Fruit fly (Drosophila melanogaster) whole organism, wandering third instar larva: ENCODE measurements around the gene CG15255.
"Not testable (repeated sequence)": the region's sequence is repeated elsewhere in the genome, so short reads cannot be mapped to it uniquely, and the experiment has no call there.

Experiments
- Abd-B ChIP-seq: fragments of >200 bp; optimal IDR thresholded peaks from 2 replicates; lab custom pipeline; 2017; ENCODE audit warnings: missing biosample characterization, missing genetic modification characterization
- CG32264 ChIP-seq: fragments of 200-800 bp; sonication (Bioruptor generic); optimal IDR thresholded peaks from 2 replicates; lab custom pipeline; 2016; ENCODE audit warnings: missing biosample characterization, missing genetic modification characterization
- CG9705 ChIP-seq: fragments of 200-800 bp; sonication (Bioruptor generic); optimal IDR thresholded peaks from 2 replicates; lab custom pipeline; 2018; ENCODE audit warnings: missing biosample characterization, mild to moderate bottlenecking, missing genetic modification characterization
- CrebA ChIP-seq: fragments of 200-800 bp; sonication (Bioruptor generic); optimal IDR thresholded peaks from 2 replicates; lab custom pipeline; 2016; ENCODE audit warnings: missing biosample characterization, mild to moderate bottlenecking, missing genetic modification characterization, borderline replicate concordance
- Dfd ChIP-seq: fragments of >200 bp; optimal IDR thresholded peaks from 2 replicates; lab custom pipeline; 2017; ENCODE audit warnings: missing biosample characterization, missing genetic modification characterization
- Dif ChIP-seq: fragments of 200-275, 200-300 bp; sonication (Bioruptor generic); optimal IDR thresholded peaks from 2 replicates; lab custom pipeline; 2018; ENCODE audit warnings: missing biosample characterization, missing genetic modification characterization; ENCODE audit not compliant: partially characterized antibody
- GATAd ChIP-seq: sonication (Bioruptor generic); optimal IDR thresholded peaks from 2 replicates; lab custom pipeline; 2016; ENCODE audit warnings: missing biosample characterization, missing genetic modification characterization
- Hnf4 ChIP-seq: fragments of 200-800 bp; sonication (Bioruptor generic); optimal IDR thresholded peaks from 2 replicates; lab custom pipeline; 2016; ENCODE audit warnings: missing biosample characterization, mild to moderate bottlenecking, missing genetic modification characterization
- Hr83 ChIP-seq: fragments of 200-300 bp; sonication (Bioruptor generic); optimal IDR thresholded peaks from 2 replicates; lab custom pipeline; 2016; ENCODE audit warnings: missing biosample characterization, mild to moderate bottlenecking, missing genetic modification characterization, moderate library complexity; ENCODE audit not compliant: poor library complexity, severe bottlenecking
- Jra ChIP-seq: sonication (Bioruptor generic); optimal IDR thresholded peaks from 2 replicates; lab custom pipeline; 2016; ENCODE audit warnings: missing biosample characterization, missing genetic modification characterization
- Mio ChIP-seq: sonication (Bioruptor generic); optimal IDR thresholded peaks from 2 replicates; lab custom pipeline; 2016; ENCODE audit warnings: missing biosample characterization, missing genetic modification characterization
- Myc ChIP-seq: fragments of >200 bp; optimal IDR thresholded peaks from 2 replicates; lab custom pipeline; 2017
- N ChIP-seq: fragments of >200 bp; optimal IDR thresholded peaks from 2 replicates; lab custom pipeline; 2018; ENCODE audit warnings: missing biosample characterization, missing external identifiers, missing genetic modification characterization
- OdsH ChIP-seq: fragments of 200-800 bp; sonication (Bioruptor generic); optimal IDR thresholded peaks from 2 replicates; lab custom pipeline; 2016; ENCODE audit warnings: missing biosample characterization, mild to moderate bottlenecking, missing genetic modification characterization
- Rel ChIP-seq, 2 experiments: fragments of 200-800 bp; sonication (Bioruptor generic) in 1 of 2; optimal IDR thresholded peaks; 2 replicates in 1 of 2; 3 replicates in 1 of 2; lab custom pipeline; 2016 to 2019; ENCODE audit warnings: mild to moderate bottlenecking in 2 of 2, missing biosample characterization in 2 of 2, missing genetic modification characterization in 2 of 2, moderate library complexity in 1 of 2
- Sp1 ChIP-seq: fragments of 200-800 bp; sonication (Bioruptor generic); optimal IDR thresholded peaks from 3 replicates; lab custom pipeline; 2019; ENCODE audit warnings: missing biosample characterization, mild to moderate bottlenecking, missing genetic modification characterization, moderate library complexity
- Vsx2 ChIP-seq: fragments of 200-300, 225-300 bp; sonication (Bioruptor generic); optimal IDR thresholded peaks from 2 replicates; lab custom pipeline; 2018; ENCODE audit warnings: missing biosample characterization, missing genetic modification characterization; ENCODE audit not compliant: partially characterized antibody
- br ChIP-seq: fragments of 200-800 bp; sonication (Bioruptor generic); optimal IDR thresholded peaks from 2 replicates; lab custom pipeline; 2016; ENCODE audit warnings: missing biosample characterization, missing genetic modification characterization
- brk ChIP-seq: fragments of 200-800 bp; sonication (Bioruptor generic); optimal IDR thresholded peaks from 2 replicates; lab custom pipeline; 2016; ENCODE audit warnings: missing biosample characterization, mild to moderate bottlenecking, missing genetic modification characterization
- dl ChIP-seq, 2 experiments: fragments of 175-275, 200-275 bp in 1 of 2; fragments of 200-275 bp in 1 of 2; sonication (Bioruptor generic); optimal IDR thresholded peaks; lab custom pipeline; 2018; ENCODE audit warnings: mild to moderate bottlenecking in 2 of 2, missing biosample characterization in 2 of 2, missing genetic modification characterization in 2 of 2, moderate library complexity in 2 of 2; ENCODE audit not compliant: partially characterized antibody in 2 of 2, insufficient read depth in 1 of 2
- dmrt93B ChIP-seq: fragments of 200-800 bp; sonication (Bioruptor generic); optimal IDR thresholded peaks from 2 replicates; lab custom pipeline; 2018; ENCODE audit warnings: missing biosample characterization, mild to moderate bottlenecking, missing genetic modification characterization
- ey ChIP-seq: fragments of 200-800 bp; sonication (Bioruptor generic); optimal IDR thresholded peaks from 2 replicates; lab custom pipeline; 2016; ENCODE audit warnings: missing biosample characterization, missing genetic modification characterization
- foxo ChIP-seq, 2 experiments: fragments of 200-800 bp; sonication (Bioruptor generic); optimal IDR thresholded peaks; 2 replicates in 1 of 2; 3 replicates in 1 of 2; lab custom pipeline; 2016 to 2017; ENCODE audit warnings: missing biosample characterization in 2 of 2, missing genetic modification characterization in 2 of 2
- h ChIP-seq: fragments of 200-800 bp; sonication (Bioruptor generic); optimal IDR thresholded peaks from 3 replicates; lab custom pipeline; 2016; ENCODE audit warnings: missing biosample characterization, mild to moderate bottlenecking, missing genetic modification characterization
- jim ChIP-seq: fragments of 175-275, 200-325 bp; sonication (Bioruptor generic); optimal IDR thresholded peaks from 2 replicates; lab custom pipeline; 2016; ENCODE audit warnings: missing biosample characterization, mild to moderate bottlenecking, missing genetic modification characterization
- lola ChIP-seq: fragments of >200 bp; optimal IDR thresholded peaks from 2 replicates; lab custom pipeline; 2017; ENCODE audit warnings: missing biosample characterization, missing genetic modification characterization
- pan ChIP-seq: fragments of >200 bp; optimal IDR thresholded peaks from 2 replicates; lab custom pipeline; 2017
- psq ChIP-seq: fragments of 200-800 bp; sonication (Bioruptor generic); optimal IDR thresholded peaks from 3 replicates; lab custom pipeline; 2017; ENCODE audit warnings: missing biosample characterization, mild to moderate bottlenecking, missing genetic modification characterization, moderate library complexity
- rgr ChIP-seq: fragments of 200-800 bp; sonication (Bioruptor generic); optimal IDR thresholded peaks from 3 replicates; lab custom pipeline; 2016; ENCODE audit warnings: missing biosample characterization, mild to moderate bottlenecking, missing genetic modification characterization
- sage ChIP-seq: fragments of 200-800 bp; sonication (Bioruptor generic); optimal IDR thresholded peaks from 2 replicates; lab custom pipeline; 2016; ENCODE audit warnings: missing biosample characterization, mild to moderate bottlenecking, missing genetic modification characterization
- sv ChIP-seq: fragments of 200-800 bp; sonication (Bioruptor generic); optimal IDR thresholded peaks from 3 replicates; lab custom pipeline; 2016; ENCODE audit warnings: missing biosample characterization, missing genetic modification characterization
- usp ChIP-seq: fragments of >200 bp; optimal IDR thresholded peaks from 2 replicates; lab custom pipeline; 2017; ENCODE audit warnings: missing biosample characterization, missing genetic modification characterization
- woc ChIP-seq: sonication (Bioruptor generic); optimal IDR thresholded peaks from 2 replicates; lab custom pipeline; 2016; ENCODE audit warnings: missing biosample characterization, mild to moderate bottlenecking, missing genetic modification characterization

Gene CG15255

dm6 chr2L:15611669-15612308 is at the start of gene CG15255:
Gene CG15255 (minus strand): TSS chr2L:15611719.
- no peak for TF ChIP-seq Jra (GFP tag; lab: Kevin White, UChicago)
- no peak for TF ChIP-seq pan (lab: Kevin White, UChicago)
- TF ChIP-seq Dif (GFP tag; lab: Kevin White, UChicago) = no peak
- TF ChIP-seq rgr (GFP tag; lab: Kevin White, UChicago) = no peak
- TF ChIP-seq sage (GFP tag; lab: Kevin White, UChicago) = no peak
- TF ChIP-seq CG32264 (GFP tag; lab: Kevin White, UChicago) = no peak
- no peak for TF ChIP-seq Rel (GFP tag; optimal IDR thresholded peaks at IDR 0.05; lab: Kevin White, UChicago)
- peak; percentile 93 for TF ChIP-seq Rel (tag; optimal IDR thresholded peaks at IDR 0.05; lab: Kevin White, UChicago)
- no peak for TF ChIP-seq CrebA
- TF ChIP-seq N (GFP tag; lab: Kevin White, UChicago) = no peak
- TF ChIP-seq h (GFP tag; lab: Kevin White, UChicago) = peak; percentile 35
- TF ChIP-seq psq = no peak
- TF ChIP-seq lola (GFP tag; lab: Kevin White, UChicago) = no peak

DNA sequence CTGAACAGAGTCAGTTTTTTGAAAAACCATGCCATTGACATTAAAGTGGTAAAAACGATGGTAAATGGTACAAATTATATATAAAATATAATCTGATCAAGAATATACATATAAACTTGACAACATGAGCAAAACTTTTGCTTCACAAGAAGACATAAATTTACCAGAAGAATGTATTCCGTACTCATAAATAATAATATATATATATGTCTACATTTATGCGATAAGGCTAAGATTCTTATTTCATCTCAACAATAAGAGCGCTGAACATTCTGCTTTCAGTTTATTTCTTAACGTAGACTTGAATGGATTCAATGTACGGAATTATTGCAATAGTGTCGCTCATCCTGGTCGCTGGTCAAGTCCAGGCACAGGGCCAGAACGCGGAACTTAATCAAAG is 49.2 kb upstream of the CG15255 start, which contains the start of gene CG18477:
Gene CG18477, plus strand, starts transcription at position 301 of the 400 bp plus-strand sequence.
- TF ChIP-seq Abd-B; foxo (GFP tag; optimal IDR thresholded peaks at IDR 0.05; lab: Kevin White, UChicago); CrebA: not testable (repeated sequence)

DNA sequence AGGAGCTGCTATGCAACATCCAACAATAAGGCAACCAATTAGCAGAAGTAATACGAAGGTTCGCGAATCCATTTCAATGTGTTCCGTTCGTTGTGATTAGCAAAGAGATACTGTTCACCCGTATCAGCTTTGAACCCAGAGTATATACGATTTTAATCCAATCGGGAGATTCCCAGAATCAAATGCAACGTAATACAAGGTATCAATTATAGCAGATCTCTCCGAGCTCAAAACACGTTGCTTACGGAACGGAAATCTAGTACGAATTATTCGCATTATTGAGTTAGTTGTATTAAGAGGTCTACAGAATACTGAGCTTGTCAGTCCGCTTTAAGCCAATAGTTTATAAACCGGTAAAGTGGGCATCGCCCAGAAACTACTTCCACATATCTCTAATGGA is 47.9 kb upstream of the CG15255 start, which contains the start of gene CG44141:
Gene CG44141, minus strand, starts transcription at position 101 of the 400 bp plus-strand sequence.
- TF ChIP-seq jim, CG32264, dmrt93B (GFP tag; lab: Kevin White, UChicago): not testable (repeated sequence)

DNA sequence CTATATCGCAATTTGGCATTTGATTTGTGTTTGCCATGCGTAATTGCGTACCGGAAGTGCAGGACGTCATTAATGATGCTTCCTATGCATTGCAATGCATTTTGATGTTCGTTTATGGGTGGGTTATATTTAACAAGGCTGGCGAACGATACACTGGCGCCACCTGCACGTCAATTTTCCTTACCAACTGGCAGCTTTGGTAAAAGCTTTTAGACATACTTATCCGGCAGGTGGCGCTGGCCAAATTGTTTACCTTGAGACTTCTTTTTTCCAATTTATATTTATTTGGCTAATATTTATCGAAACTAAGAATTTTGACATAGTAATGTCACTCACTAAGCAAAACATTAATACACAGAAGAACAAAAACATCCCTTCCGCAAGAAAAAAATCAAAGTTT is 32.3 kb upstream of the CG15255 start:
- TF ChIP-seq br (no peak), h (GFP tag; lab: Kevin White, UChicago) (no peak), Myc (peak; percentile 3), Hr83 (GFP tag; lab: Kevin White, UChicago) (peak; percentile 65), sv (GFP tag; lab: Kevin White, UChicago) (no peak), Sp1 (GFP tag; lab: Kevin White, UChicago) (no peak), brk (GFP tag; lab: Kevin White, UChicago) (no peak)
- TF ChIP-seq, all 38 proteins: peak for 2

dm6 chr2L:15641668-15642067 is 30.1 kb upstream of the CG15255 start:
- TF ChIP-seq foxo (GFP tag; optimal IDR thresholded peaks at IDR 0.05; lab: Kevin White, UChicago) (no peak), Dif (GFP tag; lab: Kevin White, UChicago) (no peak), ey (GFP tag; lab: Kevin White, UChicago) (no peak), Mio (GFP tag; lab: Kevin White, UChicago) (no peak), Hr83 (GFP tag; lab: Kevin White, UChicago) (no peak), h (GFP tag; lab: Kevin White, UChicago) (no peak), Myc (no peak), woc (GFP tag; lab: Kevin White, UChicago) (no peak), dmrt93B (GFP tag; lab: Kevin White, UChicago) (no peak), brk (GFP tag; lab: Kevin White, UChicago) (no peak)

DNA sequence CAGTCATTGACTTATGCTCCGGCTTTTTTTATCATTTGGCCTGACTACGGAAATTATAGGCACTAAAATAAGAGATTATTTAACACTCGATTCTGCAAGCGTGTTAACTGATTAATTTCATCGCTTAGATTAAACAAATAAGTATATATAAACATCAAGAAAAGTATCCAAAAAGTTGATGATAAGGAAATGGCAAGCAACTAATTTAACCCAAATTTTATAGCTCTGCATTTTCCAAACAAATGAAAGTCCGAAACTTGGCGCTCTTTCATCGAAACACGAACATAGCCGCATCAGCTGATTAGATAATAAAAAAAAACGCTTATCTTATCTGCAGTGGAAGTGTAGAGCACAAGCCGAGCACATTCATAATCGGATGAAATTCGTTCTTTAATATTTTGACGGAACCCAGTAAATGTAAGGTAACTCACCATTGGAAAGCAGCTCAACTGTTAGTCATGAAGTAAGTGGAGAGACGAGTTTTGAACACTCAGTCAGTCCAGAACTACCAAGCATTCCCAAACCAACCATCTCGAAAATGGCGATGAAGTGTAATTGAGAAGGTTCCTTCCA is 18.2 kb upstream of the CG15255 start, which contains the start of gene CG18480:
Gene CG18480, plus strand, starts transcription at position 407 of the 573 bp plus-strand sequence.
- TF ChIP-seq Hnf4 (GFP tag; lab: Kevin White, UChicago) (peak; percentile 57), Hr83 (GFP tag; lab: Kevin White, UChicago) (peak; percentile 35), Myc (no peak), woc (GFP tag; lab: Kevin White, UChicago) (peak; percentile 48), OdsH (GFP tag; lab: Kevin White, UChicago) (peak; percentile 59), Rel (GFP tag; optimal IDR thresholded peaks at IDR 0.05; lab: Kevin White, UChicago) (no peak), Rel (tag; optimal IDR thresholded peaks at IDR 0.05; lab: Kevin White, UChicago) (no peak), sv (GFP tag; lab: Kevin White, UChicago) (no peak), pan (lab: Kevin White, UChicago) (no peak), Dfd (no peak), jim (GFP tag; lab: Kevin White, UChicago) (no peak), Abd-B (no peak), sage (GFP tag; lab: Kevin White, UChicago) (no peak), Vsx2 (no peak), rgr (GFP tag; lab: Kevin White, UChicago) (peak; percentile 76), GATAd (GFP tag; lab: Kevin White, UChicago) (no peak), dmrt93B (GFP tag; lab: Kevin White, UChicago) (peak; percentile 6), Sp1 (GFP tag; lab: Kevin White, UChicago) (peak; percentile 48), usp (GFP tag; lab: Kevin White, UChicago) (no peak), Jra (GFP tag; lab: Kevin White, UChicago) (peak; percentile 64), CrebA (no peak), CG32264 (GFP tag; lab: Kevin White, UChicago) (no peak), br (peak; percentile 66), dl (GFP tag; optimal IDR thresholded peaks at IDR 0.05; lab: Kevin White, UChicago; ENCODE audit: insufficient read depth in 1 of 2, partially characterized antibody in 2 of 2) (no peak), CG9705 (no peak)
